Worm (Caenorhabditis elegans): Measurements from ENCODE around the gene daf-31.

Gene daf-31

ce11 chrIV:8289580-8290323 lies at the start of gene daf-31:
Gene daf-31 (plus strand): TSS chrIV:8290273.
- TF ChIP-seq dao-5 (tag; optimal IDR thresholded peaks at IDR 0.05): no peak
- no peak for TF ChIP-seq him-1 (tag; optimal IDR thresholded peaks at IDR 0.05)
- peak; percentile 39 for TF ChIP-seq W03F9.2 (tag; optimal IDR thresholded peaks at IDR 0.05)

ce11 chrIV:8241312-8241833 lies 48.7 kb upstream of the daf-31 start:
- TF ChIP-seq him-1 (tag; optimal IDR thresholded peaks at IDR 0.05) (no peak), W03F9.2 (tag; optimal IDR thresholded peaks at IDR 0.05) (no peak), dao-5 (tag; optimal IDR thresholded peaks at IDR 0.05) (no peak)

- TF ChIP-seq dao-5 (tag; optimal IDR thresholded peaks at IDR 0.05) (no peak), W03F9.2 (tag; optimal IDR thresholded peaks at IDR 0.05) (no peak), him-1 (tag; optimal IDR thresholded peaks at IDR 0.05) (no peak)
Observed at ce11 chrIV:8243170-8243569, 46.9 kb upstream of the daf-31 start.

- no peak for TF ChIP-seq dao-5 (tag; optimal IDR thresholded peaks at IDR 0.05)
Observed at ce11 chrIV:8243599-8243998, 46.5 kb upstream of the daf-31 start, which contains the start of gene T09A12.8. Gene T09A12.8 (minus strand): TSS chrIV:8243699.

ce11 chrIV:8244112-8244511 lies 46.0 kb upstream of the daf-31 start, which contains the start of gene T09A12.1:
Gene T09A12.1 (plus strand): TSS chrIV:8244412.
- no peak for TF ChIP-seq him-1 (tag; optimal IDR thresholded peaks at IDR 0.05)
- no peak for TF ChIP-seq dao-5 (tag; optimal IDR thresholded peaks at IDR 0.05)
- TF ChIP-seq W03F9.2 (tag; optimal IDR thresholded peaks at IDR 0.05): no peak

- TF ChIP-seq him-1 (tag; optimal IDR thresholded peaks at IDR 0.05): no peak
- no peak for TF ChIP-seq W03F9.2 (tag; optimal IDR thresholded peaks at IDR 0.05)
Observed at ce11 chrIV:8247341-8247740, 42.7 kb upstream of the daf-31 start.

ce11 chrIV:8251346-8251745 lies 38.7 kb upstream of the daf-31 start:
- TF ChIP-seq W03F9.2 (tag; optimal IDR thresholded peaks at IDR 0.05) (no peak), dao-5 (tag; optimal IDR thresholded peaks at IDR 0.05) (no peak), him-1 (tag; optimal IDR thresholded peaks at IDR 0.05) (no peak)

ce11 chrIV:8252856-8253255 lies 37.2 kb upstream of the daf-31 start:
- TF ChIP-seq dao-5 (tag; optimal IDR thresholded peaks at IDR 0.05) (peak; percentile 91), W03F9.2 (tag; optimal IDR thresholded peaks at IDR 0.05) (peak; percentile 69), him-1 (tag; optimal IDR thresholded peaks at IDR 0.05) (peak; percentile 60)

- TF ChIP-seq him-1 (tag; optimal IDR thresholded peaks at IDR 0.05): no peak
- no peak for TF ChIP-seq W03F9.2 (tag; optimal IDR thresholded peaks at IDR 0.05)
- TF ChIP-seq dao-5 (tag; optimal IDR thresholded peaks at IDR 0.05): no peak
Observed at ce11 chrIV:8254193-8254592, 35.9 kb upstream of the daf-31 start.

ce11 chrIV:8255221-8255620 lies 34.9 kb upstream of the daf-31 start:
- TF ChIP-seq him-1 (tag; optimal IDR thresholded peaks at IDR 0.05): no peak
- no peak for TF ChIP-seq dao-5 (tag; optimal IDR thresholded peaks at IDR 0.05)
- no peak for TF ChIP-seq W03F9.2 (tag; optimal IDR thresholded peaks at IDR 0.05)

ce11 chrIV:8259904-8260303 lies 30.2 kb upstream of the daf-31 start, which contains the start of gene K07H8.7:
Gene K07H8.7 (minus strand): TSS chrIV:8260004.
- TF ChIP-seq dao-5 (tag; optimal IDR thresholded peaks at IDR 0.05) (no peak), W03F9.2 (tag; optimal IDR thresholded peaks at IDR 0.05) (no peak), him-1 (tag; optimal IDR thresholded peaks at IDR 0.05) (no peak)

ce11 chrIV:8260848-8261638 lies 29.0 kb upstream of the daf-31 start, which contains the start of gene vit-6:
Gene vit-6 (plus strand): TSS chrIV:8261157.
- no peak for TF ChIP-seq him-1 (tag; optimal IDR thresholded peaks at IDR 0.05)
- TF ChIP-seq dao-5 (tag; optimal IDR thresholded peaks at IDR 0.05): peak; percentile 50

- TF ChIP-seq dao-5 (tag; optimal IDR thresholded peaks at IDR 0.05) (no peak), him-1 (tag; optimal IDR thresholded peaks at IDR 0.05) (no peak), W03F9.2 (tag; optimal IDR thresholded peaks at IDR 0.05) (no peak)
Observed at ce11 chrIV:8262671-8263070, 27.4 kb upstream of the daf-31 start.

Data from whole organism, L4/young adult.